Worm (Caenorhabditis elegans): ENCODE data around the gene cysl-1.

DNA sequence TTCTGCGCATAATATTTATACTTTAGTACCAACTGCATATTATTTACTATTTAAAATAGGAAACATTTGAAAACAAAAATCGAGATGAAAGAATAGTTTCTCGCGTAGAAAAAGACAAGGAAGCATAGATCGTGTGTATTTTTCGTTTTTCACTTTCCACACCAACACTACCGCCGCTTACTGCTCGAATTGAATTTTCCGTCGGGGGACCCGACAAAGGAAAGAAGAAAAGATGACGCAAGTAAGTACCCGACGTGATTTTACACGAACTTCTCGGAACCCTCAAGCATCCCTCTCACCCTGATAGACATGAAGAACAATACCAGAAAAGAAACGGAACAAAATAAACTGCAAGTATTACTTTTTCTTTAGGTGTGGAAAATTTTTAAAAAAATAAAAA is 26.9 kb upstream of the cysl-1 start:
- TF ChIP-seq ztf-29 (GFP tag; IDR thresholded peaks at IDR 0.05): no peak
- TF ChIP-seq ref-1 (GFP tag; conservative IDR thresholded peaks at IDR 0.05): no peak
- TF ChIP-seq flt-1 (GFP tag; IDR thresholded peaks at IDR 0.05): no peak
- no peak for TF ChIP-seq ztf-23 (GFP tag; IDR thresholded peaks at IDR 0.05)
